Worm (Caenorhabditis elegans) whole organism, L1 larva: ENCODE data around the gene tmem-138.

Source experiments
- C34B4.2 ChIP-seq: sonication (generic microtip); optimal IDR thresholded peaks from 2 replicates; lab custom pipeline; 2017; ENCODE audit warnings: mild to moderate bottlenecking, missing genetic modification characterization, missing compliant biosample characterization
- Y116A8C.19 ChIP-seq: sonication (generic microtip); optimal IDR thresholded peaks from 2 replicates; lab custom pipeline; 2016; ENCODE audit warnings: missing compliant biosample characterization, missing genetic modification characterization, borderline replicate concordance
- aha-1 ChIP-seq: fragments of 150-350 bp; optimal IDR thresholded peaks from 2 replicates; lab custom pipeline; 2014; ENCODE audit warnings: missing biosample characterization, missing genetic modification characterization
- alr-1 ChIP-seq: fragments of 200-800 bp; sonication (Bioruptor generic); optimal IDR thresholded peaks from 2 replicates; lab custom pipeline; 2018; ENCODE audit warnings: borderline replicate concordance, mild to moderate bottlenecking, missing genetic modification characterization, missing compliant biosample characterization
- ceh-63 ChIP-seq: fragments of 200-800 bp; sonication (Bioruptor generic); optimal IDR thresholded peaks from 2 replicates; lab custom pipeline; 2018; ENCODE audit warnings: mild to moderate bottlenecking, missing genetic modification characterization, missing compliant biosample characterization
- ceh-8 ChIP-seq: fragments of 200-800 bp; sonication (Bioruptor generic); optimal IDR thresholded peaks from 2 replicates; lab custom pipeline; 2018; ENCODE audit warnings: mild to moderate bottlenecking, missing genetic modification characterization, moderate library complexity, missing compliant biosample characterization
- ceh-88 ChIP-seq: fragments of 200-800 bp; sonication (Bioruptor generic); IDR thresholded peaks from 2 replicates; pipeline ENCODE4 v1.3.6; 2022; ENCODE audit warnings: missing genetic modification characterization, missing compliant biosample characterization
- ces-1 ChIP-seq: fragments of 150-350 bp; optimal IDR thresholded peaks from 2 replicates; lab custom pipeline; 2014; ENCODE audit warnings: missing biosample characterization, missing genetic modification reagents, missing genetic modification characterization
- dpl-1 ChIP-seq, 3 experiments: fragments of 150-350 bp in 2 of 3; sonication (generic microtip) in 1 of 3; optimal IDR thresholded peaks; 2 replicates each; lab custom pipeline; 2014 to 2017; ENCODE audit warnings: missing biosample characterization in 3 of 3, missing genetic modification characterization in 3 of 3, missing genetic modification reagents in 3 of 3
- efl-3 ChIP-seq: fragments of 200-800 bp; sonication (Bioruptor generic); optimal IDR thresholded peaks from 2 replicates; lab custom pipeline; 2018; ENCODE audit warnings: mild to moderate bottlenecking, missing genetic modification characterization, missing compliant biosample characterization
- egl-13 ChIP-seq: sonication (generic microtip); optimal IDR thresholded peaks from 2 replicates; lab custom pipeline; 2016; ENCODE audit warnings: missing genotype, missing genetic modification reagents, missing genetic modification characterization, missing compliant biosample characterization
- egl-27 ChIP-seq, 2 experiments: fragments of 150-350 bp in 1 of 2; sonication (generic microtip); optimal IDR thresholded peaks; 3 replicates each; lab custom pipeline; 2017 to 2018; ENCODE audit warnings: missing biosample characterization in 2 of 2, missing genetic modification characterization in 2 of 2, missing genetic modification reagents in 2 of 2
- fkh-4 ChIP-seq: sonication (generic microtip); optimal IDR thresholded peaks from 2 replicates; lab custom pipeline; 2016; ENCODE audit warnings: missing compliant biosample characterization, missing genetic modification characterization, borderline replicate concordance
- fkh-8 ChIP-seq: sonication (generic microtip); optimal IDR thresholded peaks from 2 replicates; lab custom pipeline; 2016; ENCODE audit warnings: mild to moderate bottlenecking, missing genetic modification characterization, missing compliant biosample characterization
- fos-1 ChIP-seq: fragments of 150-350 bp; optimal IDR thresholded peaks from 2 replicates; lab custom pipeline; 2014; ENCODE audit warnings: missing biosample characterization, missing genetic modification characterization
- grh-1 ChIP-seq: fragments of 200-800 bp; sonication (Bioruptor generic); IDR thresholded peaks from 2 replicates; pipeline ENCODE4 v1.3.6; 2022; ENCODE audit warnings: missing genetic modification reagents, missing genetic modification characterization, missing compliant biosample characterization
- hpl-2 ChIP-seq: fragments of 150-350 bp; optimal IDR thresholded peaks from 2 replicates; lab custom pipeline; 2014; ENCODE audit warnings: missing biosample characterization, missing genetic modification reagents, missing genetic modification characterization
- irx-1 ChIP-seq: sonication (generic microtip); optimal IDR thresholded peaks from 2 replicates; lab custom pipeline; 2016; ENCODE audit warnings: missing genetic modification characterization, missing compliant biosample characterization
- jun-1 ChIP-seq: fragments of 150-350 bp; optimal IDR thresholded peaks from 2 replicates; lab custom pipeline; 2014; ENCODE audit warnings: missing biosample characterization, missing genetic modification reagents, missing genetic modification characterization
- lin-13 ChIP-seq: fragments of 150-350 bp; optimal IDR thresholded peaks from 2 replicates; lab custom pipeline; 2014; ENCODE audit warnings: missing biosample characterization, missing genetic modification reagents, missing genetic modification characterization
- lin-14 ChIP-seq: fragments of 200-800 bp; sonication (Bioruptor generic); optimal IDR thresholded peaks from 2 replicates; lab custom pipeline; 2018; ENCODE audit warnings: mild to moderate bottlenecking, missing genetic modification characterization, moderate library complexity, missing compliant biosample characterization
- lin-15B ChIP-seq: fragments of 150-350 bp; sonication (generic microtip); optimal IDR thresholded peaks from 3 replicates; lab custom pipeline; 2014; ENCODE audit warnings: missing biosample characterization, missing genetic modification characterization
- lir-3 ChIP-seq: sonication (generic microtip); optimal IDR thresholded peaks from 2 replicates; lab custom pipeline; 2016; ENCODE audit warnings: mild to moderate bottlenecking, missing genetic modification characterization, moderate library complexity, missing compliant biosample characterization; ENCODE audit not compliant: poor library complexity
- mef-2 ChIP-seq: fragments of 150-350 bp; optimal IDR thresholded peaks from 2 replicates; lab custom pipeline; 2014; ENCODE audit warnings: missing biosample characterization, missing genetic modification characterization
- mep-1 ChIP-seq: fragments of 150-350 bp; optimal IDR thresholded peaks from 2 replicates; lab custom pipeline; 2014; ENCODE audit warnings: missing biosample characterization, missing genetic modification characterization
- nhr-19 ChIP-seq: fragments of 200-800 bp; sonication (Bioruptor generic); conservative IDR thresholded peaks from 2 replicates; pipeline ENCODE4 v1.3.6; 2022; ENCODE audit warnings: missing genetic modification characterization, missing compliant biosample characterization
- nhr-237 ChIP-seq: fragments of 150-350 bp; optimal IDR thresholded peaks from 2 replicates; lab custom pipeline; 2014; ENCODE audit warnings: missing biosample characterization, missing genetic modification characterization
- nhr-85 ChIP-seq: sonication (generic microtip); peaks from one replicate; lab custom pipeline; 2016; ENCODE audit warnings: missing genetic modification characterization, inconsistent platforms, missing compliant biosample characterization
- pqm-1 ChIP-seq: sonication (generic microtip); optimal IDR thresholded peaks from 3 replicates; lab custom pipeline; 2017; ENCODE audit warnings: missing biosample characterization, missing genetic modification characterization
- skn-1 ChIP-seq: fragments of 150-350 bp; optimal IDR thresholded peaks from 2 replicates; lab custom pipeline; 2014; ENCODE audit warnings: missing biosample characterization, missing genetic modification characterization
- snu-23 ChIP-seq: sonication (generic microtip); optimal IDR thresholded peaks from 2 replicates; lab custom pipeline; 2016; ENCODE audit warnings: missing genetic modification characterization, missing compliant biosample characterization
- sptf-1 ChIP-seq: fragments of 150-350 bp; optimal IDR thresholded peaks from 2 replicates; lab custom pipeline; 2014; ENCODE audit warnings: missing biosample characterization, missing genetic modification characterization
- tlp-1 ChIP-seq: fragments of 150-350 bp; optimal IDR thresholded peaks from 2 replicates; lab custom pipeline; 2014; ENCODE audit warnings: missing biosample characterization, missing genetic modification characterization
- unc-130 ChIP-seq: fragments of 150-350 bp; optimal IDR thresholded peaks from 2 replicates; lab custom pipeline; 2017; ENCODE audit warnings: missing biosample characterization, missing genetic modification characterization, inconsistent platforms
- unc-62 ChIP-seq: fragments of 150-350 bp; optimal IDR thresholded peaks from 2 replicates; lab custom pipeline; 2014; ENCODE audit warnings: missing biosample characterization, missing genetic modification reagents, missing genetic modification characterization
- unc-86 ChIP-seq: sonication (generic microtip); optimal IDR thresholded peaks from 2 replicates; lab custom pipeline; 2016; ENCODE audit warnings: missing genetic modification characterization, missing compliant biosample characterization
- xbp-1 ChIP-seq: sonication (generic microtip); optimal IDR thresholded peaks from 2 replicates; lab custom pipeline; 2016; ENCODE audit warnings: missing genetic modification characterization, missing compliant biosample characterization
- ztf-11 ChIP-seq, 2 experiments: sonication (generic microtip); optimal IDR thresholded peaks; 2 replicates each; lab custom pipeline; 2016 to 2017; ENCODE audit warnings: missing genetic modification characterization in 2 of 2, missing biosample characterization in 1 of 2, missing compliant biosample characterization in 1 of 2

tmem-138 gene

DNA sequence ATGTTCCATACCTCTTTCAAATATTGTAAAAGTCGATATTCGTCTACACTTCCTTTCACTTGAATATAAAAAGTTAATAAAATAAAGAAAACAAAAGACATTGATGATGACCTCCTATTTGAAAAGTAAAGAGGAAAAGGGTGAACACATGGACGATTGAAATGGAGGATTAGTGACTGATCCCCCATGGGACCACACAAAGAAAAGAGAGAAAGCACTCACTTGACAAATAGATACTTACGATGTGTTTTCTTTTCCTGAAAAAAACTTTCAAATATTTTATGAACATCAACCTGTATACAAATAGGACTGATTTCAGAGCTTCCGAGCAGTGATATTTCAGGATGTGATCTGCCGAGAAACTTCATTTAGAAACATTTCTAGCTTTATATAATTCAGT is 20.0 kb downstream of the tmem-138 start, which contains the start of gene acr-14:
Gene acr-14 (minus strand): TSS at position 101 of the 400 bp plus-strand sequence.
- TF ChIP-seq fkh-8 (tag; lab: Kevin White, UChicago) = no peak
- TF ChIP-seq lin-13 (GFP tag; lab: Kevin White, UChicago) = no peak
- TF ChIP-seq ztf-11 (tag; optimal IDR thresholded peaks at IDR 0.05; lab: Kevin White, UChicago) = no peak
- TF ChIP-seq ces-1 = no peak
- TF ChIP-seq pqm-1 (tag; lab: Kevin White, UChicago) = no peak
- no peak for TF ChIP-seq mef-2 (tag; lab: Kevin White, UChicago)
- no peak for TF ChIP-seq lin-15B
- TF ChIP-seq fkh-4 (tag; lab: Kevin White, UChicago) = no peak
- no peak for TF ChIP-seq grh-1
- no peak for TF ChIP-seq egl-13
- TF ChIP-seq sptf-1 = no peak
- TF ChIP-seq, all 84 proteins: peak for 0

DNA sequence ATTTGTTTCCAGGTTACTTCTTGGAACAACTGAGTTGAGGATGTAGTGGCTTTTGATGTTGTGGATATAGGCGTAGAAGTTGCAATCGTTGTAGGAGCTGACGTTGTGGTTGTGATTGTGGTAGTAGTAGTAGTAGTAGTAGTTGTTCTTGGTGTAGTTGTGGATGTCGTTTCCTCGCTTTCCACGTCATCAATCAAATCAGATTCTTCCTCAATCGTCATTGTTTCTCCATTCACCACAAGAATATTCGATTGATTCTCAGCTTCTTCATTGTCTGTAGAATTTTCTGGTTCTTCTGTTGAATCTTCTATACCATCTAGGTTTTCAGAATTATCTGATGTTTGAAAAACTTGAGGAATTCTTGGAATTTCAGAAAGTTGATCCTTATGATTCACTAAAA is 21.5 kb downstream of the tmem-138 start:
- TF ChIP-seq lir-3 (tag; lab: Kevin White, UChicago) (no peak), fos-1 (tag; lab: Kevin White, UChicago) (no peak), nhr-19 (no peak), unc-62 (no peak), unc-86 (tag; lab: Kevin White, UChicago) (no peak), unc-130 (tag; lab: Kevin White, UChicago) (no peak), ceh-63 (GFP tag; lab: Kevin White, UChicago) (no peak), ces-1 (no peak), efl-3 (GFP tag; lab: Kevin White, UChicago) (no peak), pqm-1 (tag; lab: Kevin White, UChicago) (no peak), C34B4.2 (no peak)

DNA sequence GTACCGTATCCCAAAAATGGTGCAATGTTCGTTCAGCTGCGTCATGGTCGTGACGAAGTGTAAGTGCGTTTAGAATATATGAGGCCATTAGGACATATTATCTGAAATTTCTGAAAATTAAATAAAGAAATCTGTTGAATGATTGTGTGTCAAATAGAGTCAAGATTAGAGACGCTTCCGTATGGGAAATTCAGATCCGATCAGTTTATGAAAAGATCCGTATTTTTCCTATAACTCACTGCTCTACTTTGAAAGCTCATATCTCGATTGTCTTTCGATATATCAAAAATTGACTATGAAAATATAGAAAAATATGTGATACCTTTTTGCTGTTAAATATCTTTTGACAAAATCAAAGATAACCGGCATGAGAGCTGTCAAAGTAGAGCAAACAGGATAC is 23.2 kb downstream of the tmem-138 start, which contains the start of gene T05C12.4:
Gene T05C12.4 (minus strand): TSS at position 101 of the 400 bp plus-strand sequence.
- no peak for TF ChIP-seq ceh-8 (GFP tag; lab: Kevin White, UChicago)
- no peak for TF ChIP-seq Y116A8C.19 (tag; lab: Kevin White, UChicago)
- no peak for TF ChIP-seq lin-14 (GFP tag; lab: Kevin White, UChicago)
- TF ChIP-seq fkh-8 (tag; lab: Kevin White, UChicago) = no peak
- no peak for TF ChIP-seq mep-1
- TF ChIP-seq ceh-88 (GFP tag; lab: Robert Waterston, UW) = no peak
- TF ChIP-seq xbp-1 (tag; lab: Kevin White, UChicago) = no peak
- TF ChIP-seq jun-1 (tag; lab: Kevin White, UChicago) = no peak
- no peak for TF ChIP-seq alr-1 (tag; lab: Kevin White, UChicago)
- no peak for TF ChIP-seq skn-1
- TF ChIP-seq snu-23 (GFP tag; lab: Kevin White, UChicago) = no peak
- no peak for TF ChIP-seq C34B4.2
- no peak for TF ChIP-seq dpl-1 (GFP tag; optimal IDR thresholded peaks at IDR 0.05; lab: Kevin White, UChicago)
- TF ChIP-seq efl-3 (GFP tag; lab: Kevin White, UChicago) = no peak
- no peak for TF ChIP-seq nhr-237 (tag; lab: Kevin White, UChicago)
- no peak for TF ChIP-seq sptf-1
- no peak for TF ChIP-seq aha-1 (tag; lab: Kevin White, UChicago)

DNA sequence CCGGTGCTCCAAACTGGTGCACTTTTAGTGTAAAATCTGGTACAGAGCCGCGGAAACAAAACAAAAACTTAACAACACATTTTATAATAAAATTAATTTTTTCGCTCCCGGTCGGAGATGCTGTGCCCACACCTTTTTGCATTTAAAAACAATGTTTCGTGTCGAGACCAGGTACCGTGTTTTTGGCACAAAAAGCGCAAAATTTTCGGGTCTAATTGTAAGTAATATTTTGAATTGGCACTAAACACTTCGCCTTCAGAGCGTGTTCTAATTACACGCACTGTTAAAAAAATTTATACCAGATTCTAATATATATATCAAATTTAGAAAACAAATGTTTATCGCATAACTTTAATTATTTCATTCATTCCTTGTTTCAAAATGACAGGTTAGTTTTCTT is 24.3 kb downstream of the tmem-138 start, which contains the start of gene dylt-3:
Gene dylt-3 (plus strand): TSS at position 301 of the 400 bp plus-strand sequence.
- no peak for TF ChIP-seq hpl-2 (GFP tag; lab: Kevin White, UChicago)
- TF ChIP-seq nhr-237 (tag; lab: Kevin White, UChicago) = no peak
- no peak for TF ChIP-seq xbp-1 (tag; lab: Kevin White, UChicago)
- TF ChIP-seq irx-1 (tag; lab: Kevin White, UChicago) = no peak
- TF ChIP-seq nhr-85 (tag; lab: Kevin White, UChicago) = no peak
- TF ChIP-seq ceh-8 (GFP tag; lab: Kevin White, UChicago) = no peak
- TF ChIP-seq egl-27 (tag; optimal IDR thresholded peaks at IDR 0.05; lab: Kevin White, UChicago) = no peak
- TF ChIP-seq tlp-1 (tag; lab: Kevin White, UChicago) = no peak
- TF ChIP-seq efl-3 (GFP tag; lab: Kevin White, UChicago) = no peak
